Worm (Caenorhabditis elegans) whole organism, L1 larva: ENCODE results near the gene Y32G9A.2.

ENCODE experiments used
- ceh-8 ChIP-seq: fragments of 200-800 bp; sonication (Bioruptor generic); optimal IDR thresholded peaks from 2 replicates; lab custom pipeline; 2018; ENCODE audit warnings: mild to moderate bottlenecking, missing genetic modification characterization, moderate library complexity, missing compliant biosample characterization
- elt-2 ChIP-seq: sonication (generic microtip); optimal IDR thresholded peaks from 2 replicates; lab custom pipeline; 2016; ENCODE audit warnings: missing genetic modification characterization, mild to moderate bottlenecking, inconsistent platforms, missing compliant biosample characterization, missing genetic modification reagents
- fos-1 ChIP-seq: fragments of 150-350 bp; optimal IDR thresholded peaks from 2 replicates; lab custom pipeline; 2014; ENCODE audit warnings: missing biosample characterization, missing genetic modification characterization
- lin-39 ChIP-seq: fragments of 150-350 bp; optimal IDR thresholded peaks from 2 replicates; lab custom pipeline; 2014; ENCODE audit warnings: missing biosample characterization, missing genetic modification reagents, missing genetic modification characterization
- mep-1 ChIP-seq: fragments of 150-350 bp; optimal IDR thresholded peaks from 2 replicates; lab custom pipeline; 2014; ENCODE audit warnings: missing biosample characterization, missing genetic modification characterization
- nhr-20 ChIP-seq: sonication (generic microtip); optimal IDR thresholded peaks from 2 replicates; lab custom pipeline; 2016; ENCODE audit warnings: mild to moderate bottlenecking, missing genetic modification characterization, missing compliant biosample characterization
- tbx-2 ChIP-seq: sonication (generic microtip); optimal IDR thresholded peaks from 2 replicates; lab custom pipeline; 2016; ENCODE audit warnings: missing genetic modification characterization, missing compliant biosample characterization
- tlp-1 ChIP-seq: fragments of 150-350 bp; optimal IDR thresholded peaks from 2 replicates; lab custom pipeline; 2014; ENCODE audit warnings: missing biosample characterization, missing genetic modification characterization
- unc-130 ChIP-seq: fragments of 150-350 bp; optimal IDR thresholded peaks from 2 replicates; lab custom pipeline; 2017; ENCODE audit warnings: missing biosample characterization, missing genetic modification characterization, inconsistent platforms

- TF ChIP-seq tlp-1 (no peak), lin-39 (tag; lab: Kevin White, UChicago) (no peak), unc-130 (tag; lab: Kevin White, UChicago) (no peak), fos-1 (tag; lab: Kevin White, UChicago) (no peak), elt-2 (no peak), nhr-20 (tag; lab: Kevin White, UChicago) (no peak), mep-1 (no peak), tbx-2 (no peak), ceh-8 (GFP tag; lab: Kevin White, UChicago) (no peak)
These were observed 50.5 kb downstream of the Y32G9A.2 start for ce11 chrV:1968809-1969208.
